Worm (Caenorhabditis elegans) whole organism, late embryonic: ENCODE measurements around the gene C06C6.9.
A peak's percentile ranks its signal among the peaks of the same experiment; 100 is the strongest.

ENCODE experiments used
- C08G9.2 ChIP-seq: sonication (generic microtip); optimal IDR thresholded peaks from 2 replicates; lab custom pipeline; 2016; ENCODE audit warnings: mild to moderate bottlenecking, missing genetic modification characterization, moderate library complexity, missing compliant biosample characterization
- F13H6.1 ChIP-seq: sonication (generic microtip); optimal IDR thresholded peaks from 2 replicates; lab custom pipeline; 2016; ENCODE audit warnings: missing genetic modification characterization, missing compliant biosample characterization
- K02D7.2 ChIP-seq: sonication (generic microtip); optimal IDR thresholded peaks from 2 replicates; lab custom pipeline; 2017; ENCODE audit warnings: mild to moderate bottlenecking, missing genetic modification characterization, missing compliant biosample characterization
- K09A11.1 ChIP-seq: sonication (generic microtip); optimal IDR thresholded peaks from 2 replicates; lab custom pipeline; 2017; ENCODE audit warnings: antibody characterized with exemption, mild to moderate bottlenecking, missing genetic modification characterization, missing compliant biosample characterization; ENCODE audit not compliant: insufficient read depth
- ahr-1 ChIP-seq: sonication (generic microtip); optimal IDR thresholded peaks from 2 replicates; lab custom pipeline; 2016; ENCODE audit warnings: missing genetic modification characterization, missing compliant biosample characterization
- ceh-19 ChIP-seq: fragments of 200-800 bp; sonication (Bioruptor generic); optimal IDR thresholded peaks from 2 replicates; lab custom pipeline; 2018; ENCODE audit warnings: mild to moderate bottlenecking, missing genetic modification characterization, missing compliant biosample characterization
- ceh-2 ChIP-seq: sonication (generic microtip); optimal IDR thresholded peaks from 2 replicates; lab custom pipeline; 2016; ENCODE audit warnings: missing genotype, missing genetic modification characterization, missing compliant biosample characterization
- ceh-22 ChIP-seq: sonication (generic microtip); optimal IDR thresholded peaks from 2 replicates; lab custom pipeline; 2017; ENCODE audit warnings: missing biosample characterization, missing genetic modification characterization
- ceh-24 ChIP-seq: sonication (generic microtip); optimal IDR thresholded peaks from 2 replicates; lab custom pipeline; 2016; ENCODE audit warnings: mild to moderate bottlenecking, missing genetic modification characterization, missing compliant biosample characterization
- ceh-31 ChIP-seq: sonication (generic microtip); optimal IDR thresholded peaks from 2 replicates; lab custom pipeline; 2016; ENCODE audit warnings: missing genetic modification characterization, missing compliant biosample characterization
- ceh-34 ChIP-seq: sonication (generic microtip); optimal IDR thresholded peaks from 2 replicates; lab custom pipeline; 2016; ENCODE audit warnings: mild to moderate bottlenecking, missing genetic modification characterization, missing compliant biosample characterization
- ceh-45 ChIP-seq: fragments of 200-800 bp; sonication (Bioruptor generic); IDR thresholded peaks from 2 replicates; pipeline ENCODE4 v1.3.6; 2022; ENCODE audit warnings: missing genetic modification reagents, missing genetic modification characterization, missing compliant biosample characterization
- ceh-48 ChIP-seq: sonication (generic microtip); optimal IDR thresholded peaks from 2 replicates; lab custom pipeline; 2016; ENCODE audit warnings: missing genetic modification characterization, inconsistent platforms, missing compliant biosample characterization
- ceh-6 ChIP-seq: fragments of 200-800 bp; sonication (Bioruptor generic); optimal IDR thresholded peaks from 2 replicates; lab custom pipeline; 2018; ENCODE audit warnings: mild to moderate bottlenecking, missing genetic modification characterization, missing compliant biosample characterization
- che-1 ChIP-seq: sonication (generic microtip); optimal IDR thresholded peaks from 2 replicates; lab custom pipeline; 2016; ENCODE audit warnings: mild to moderate bottlenecking, missing genetic modification characterization, missing compliant biosample characterization
- dmd-4 ChIP-seq: sonication (generic microtip); optimal IDR thresholded peaks from 2 replicates; lab custom pipeline; 2016; ENCODE audit warnings: borderline replicate concordance, missing genetic modification characterization, missing compliant biosample characterization
- elt-2 ChIP-seq: sonication (generic microtip); optimal IDR thresholded peaks from 2 replicates; lab custom pipeline; 2016; ENCODE audit warnings: missing genetic modification reagents, missing genetic modification characterization, missing compliant biosample characterization
- elt-4 ChIP-seq: sonication (generic microtip); optimal IDR thresholded peaks from 2 replicates; lab custom pipeline; 2016; ENCODE audit warnings: missing genetic modification characterization, missing compliant biosample characterization
- ets-4 ChIP-seq: sonication (generic microtip); optimal IDR thresholded peaks from 2 replicates; lab custom pipeline; 2016; ENCODE audit warnings: missing genetic modification characterization, missing compliant biosample characterization
- eyg-1 ChIP-seq: sonication (generic microtip); optimal IDR thresholded peaks from 2 replicates; lab custom pipeline; 2016; ENCODE audit warnings: missing genotype, missing genetic modification characterization, missing compliant biosample characterization
- fax-1 ChIP-seq: sonication (generic microtip); optimal IDR thresholded peaks from 2 replicates; lab custom pipeline; 2016; ENCODE audit warnings: missing genotype, missing genetic modification characterization, missing compliant biosample characterization
- fkh-6 ChIP-seq: sonication (generic microtip); optimal IDR thresholded peaks from 2 replicates; lab custom pipeline; 2016; ENCODE audit warnings: missing genetic modification characterization, missing compliant biosample characterization
- hlh-13 ChIP-seq: fragments of 200-800 bp; sonication (Bioruptor generic); optimal IDR thresholded peaks from 2 replicates; lab custom pipeline; 2018; ENCODE audit warnings: mild to moderate bottlenecking, missing genetic modification characterization, missing compliant biosample characterization
- hlh-15 ChIP-seq: sonication (generic microtip); optimal IDR thresholded peaks from 2 replicates; lab custom pipeline; 2016; ENCODE audit warnings: missing genetic modification characterization, missing compliant biosample characterization
- hlh-30 ChIP-seq: sonication (generic microtip); optimal IDR thresholded peaks from 2 replicates; lab custom pipeline; 2017; ENCODE audit warnings: antibody characterized with exemption, missing genetic modification characterization, missing compliant biosample characterization; ENCODE audit not compliant: insufficient read depth
- hlh-6 ChIP-seq: sonication (generic microtip); optimal IDR thresholded peaks from 2 replicates; lab custom pipeline; 2016; ENCODE audit warnings: missing genotype, missing genetic modification characterization, missing compliant biosample characterization
- lin-11 ChIP-seq: fragments of 200-800 bp; sonication (Bioruptor generic); optimal IDR thresholded peaks from 2 replicates; lab custom pipeline; 2018; ENCODE audit warnings: mild to moderate bottlenecking, missing genetic modification characterization, missing compliant biosample characterization
- mec-3 ChIP-seq: sonication (generic microtip); optimal IDR thresholded peaks from 2 replicates; lab custom pipeline; 2016; ENCODE audit warnings: borderline replicate concordance, missing genetic modification characterization, missing compliant biosample characterization
- nhr-11 ChIP-seq: fragments of 150-350 bp; optimal IDR thresholded peaks from 2 replicates; lab custom pipeline; 2014; ENCODE audit warnings: missing biosample characterization, missing genetic modification characterization
- nhr-232 ChIP-seq: sonication (generic microtip); optimal IDR thresholded peaks from 2 replicates; lab custom pipeline; 2016; ENCODE audit warnings: missing genetic modification characterization, missing compliant biosample characterization
- npax-4 ChIP-seq: sonication (generic microtip); optimal IDR thresholded peaks from 2 replicates; lab custom pipeline; 2016; ENCODE audit warnings: missing genetic modification characterization, missing compliant biosample characterization
- odd-2 ChIP-seq: sonication (generic microtip); optimal IDR thresholded peaks from 2 replicates; lab custom pipeline; 2017; ENCODE audit warnings: antibody characterized with exemption, mild to moderate bottlenecking, missing genetic modification characterization, missing compliant biosample characterization
- pag-3 ChIP-seq: sonication (generic microtip); optimal IDR thresholded peaks from 2 replicates; lab custom pipeline; 2016; ENCODE audit warnings: missing compliant biosample characterization, missing genetic modification characterization, borderline replicate concordance
- pax-1 ChIP-seq: fragments of 150-350 bp; optimal IDR thresholded peaks from 2 replicates; lab custom pipeline; 2014; ENCODE audit warnings: missing biosample characterization, missing genetic modification characterization
- pros-1 ChIP-seq: fragments of 150-350 bp; optimal IDR thresholded peaks from 2 replicates; lab custom pipeline; 2014; ENCODE audit warnings: missing biosample characterization, missing genetic modification reagents, missing genetic modification characterization
- rnt-1 ChIP-seq: sonication (generic microtip); optimal IDR thresholded peaks from 2 replicates; lab custom pipeline; 2016; ENCODE audit warnings: missing genetic modification characterization, missing compliant biosample characterization
- sox-4 ChIP-seq: sonication (generic microtip); optimal IDR thresholded peaks from 2 replicates; lab custom pipeline; 2017; ENCODE audit warnings: mild to moderate bottlenecking, missing genetic modification characterization, inconsistent platforms, missing compliant biosample characterization
- syd-9 ChIP-seq: sonication (generic microtip); optimal IDR thresholded peaks from 2 replicates; lab custom pipeline; 2016; ENCODE audit warnings: mild to moderate bottlenecking, missing genetic modification characterization, moderate library complexity, missing compliant biosample characterization
- tbx-2 ChIP-seq: sonication (generic microtip); optimal IDR thresholded peaks from 2 replicates; lab custom pipeline; 2016; ENCODE audit warnings: missing genetic modification characterization, missing compliant biosample characterization
- tbx-7 ChIP-seq: sonication (generic microtip); optimal IDR thresholded peaks from 2 replicates; lab custom pipeline; 2016; ENCODE audit warnings: missing genotype, missing genetic modification characterization, missing compliant biosample characterization
- ttx-3 ChIP-seq: sonication (generic microtip); optimal IDR thresholded peaks from 2 replicates; lab custom pipeline; 2016; ENCODE audit warnings: missing genetic modification reagents, missing genetic modification characterization, missing compliant biosample characterization
- unc-3 ChIP-seq, 2 experiments: fragments of 200-800 bp in 1 of 2; sonication (Bioruptor generic) in 1 of 2; sonication (generic microtip) in 1 of 2; conservative IDR thresholded peaks in 1 of 2; optimal IDR thresholded peaks in 1 of 2; 2 replicates each; pipeline versions ENCODE4 v1.3.6 to Lab custom; 2016 to 2022; ENCODE audit warnings: missing compliant biosample characterization in 2 of 2, missing genetic modification characterization in 2 of 2, missing genetic modification reagents in 1 of 2
- unc-42 ChIP-seq: sonication (generic microtip); optimal IDR thresholded peaks from 2 replicates; lab custom pipeline; 2016; ENCODE audit warnings: missing genotype, missing genetic modification characterization, missing compliant biosample characterization
- unc-55 ChIP-seq: sonication (generic microtip); optimal IDR thresholded peaks from 2 replicates; lab custom pipeline; 2017; ENCODE audit warnings: missing biosample characterization, missing genetic modification reagents, missing genetic modification characterization

C06C6.9 gene

DNA sequence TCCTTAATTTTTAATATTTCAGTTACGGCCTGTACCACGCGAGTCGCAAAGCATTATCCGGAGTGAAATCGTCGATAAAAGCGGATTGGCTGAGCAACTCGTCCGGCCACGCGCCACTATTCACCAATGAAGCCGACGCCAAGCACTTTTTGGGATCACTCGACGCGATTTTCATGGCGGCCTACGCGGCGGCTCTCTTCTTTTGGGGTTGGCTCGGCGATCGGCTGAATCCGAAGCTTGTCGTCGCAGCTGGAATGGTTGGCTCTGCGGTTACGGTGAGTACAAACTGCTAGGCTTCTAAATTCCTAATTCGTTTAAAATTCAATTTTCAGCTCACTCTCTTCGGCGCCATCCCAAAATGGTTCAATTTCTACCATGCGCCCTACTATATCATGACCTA, 28.4 kb upstream of the C06C6.9 start:
- TF ChIP-seq C08G9.2 (tag; lab: Kevin White, UChicago) (no peak), hlh-6 (no peak), odd-2 (tag; lab: Kevin White, UChicago) (no peak), ceh-22 (tag; lab: Kevin White, UChicago) (no peak), hlh-30 (tag; lab: Kevin White, UChicago) (no peak), elt-4 (tag; lab: Kevin White, UChicago) (no peak), ceh-24 (no peak), ceh-45 (GFP tag; lab: Robert Waterston, UW) (no peak), unc-42 (tag; lab: Kevin White, UChicago) (no peak), rnt-1 (tag; lab: Kevin White, UChicago) (no peak), hlh-13 (no peak), ceh-2 (tag; lab: Kevin White, UChicago) (no peak), ahr-1 (no peak), ttx-3 (tag; lab: Kevin White, UChicago) (no peak), dmd-4 (tag; lab: Kevin White, UChicago) (no peak)

ce11 chrV:16024300-16024699, 27.7 kb upstream of the C06C6.9 start, which contains the start of gene T10C6.6:
Gene T10C6.6 (plus strand): TSS chrV:16024326.
- TF ChIP-seq elt-2 (tag; lab: Kevin White, UChicago) (peak; percentile 44), syd-9 (tag; lab: Kevin White, UChicago) (no peak), F13H6.1 (tag; lab: Kevin White, UChicago) (no peak), ceh-34 (tag; lab: Kevin White, UChicago) (no peak)

DNA sequence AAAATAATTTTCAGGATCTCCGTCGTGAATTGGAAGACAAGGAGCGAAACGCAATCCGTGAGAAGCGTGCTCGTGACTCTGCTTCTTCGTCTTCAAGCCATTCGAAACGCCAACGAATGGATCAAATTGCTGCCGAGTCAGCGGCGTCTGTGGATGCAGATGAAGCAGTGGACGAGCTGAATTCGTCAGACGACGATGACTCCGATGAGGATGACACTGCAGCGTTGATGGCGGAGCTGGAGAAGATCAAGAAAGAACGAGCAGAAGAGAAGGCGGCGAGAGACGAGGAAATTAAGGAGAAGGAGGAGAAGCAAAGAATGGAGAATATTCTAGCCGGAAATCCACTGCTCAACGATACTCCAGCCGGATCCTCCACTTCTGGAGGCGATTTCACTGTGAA, 27.0 kb upstream of the C06C6.9 start:
- TF ChIP-seq hlh-15 (tag; lab: Kevin White, UChicago): no peak

ce11 chrV:16023051-16023450, 26.5 kb upstream of the C06C6.9 start, which contains the start of gene cwc-15:
Gene cwc-15 (plus strand): TSS chrV:16023351.
- no peak for TF ChIP-seq che-1
- no peak for TF ChIP-seq nhr-232 (tag; lab: Kevin White, UChicago)
- TF ChIP-seq ceh-48 (tag; lab: Kevin White, UChicago): no peak
- TF ChIP-seq K09A11.1: no peak
- no peak for TF ChIP-seq pag-3 (tag; lab: Kevin White, UChicago)
- no peak for TF ChIP-seq hlh-13
- no peak for TF ChIP-seq tbx-7 (tag; lab: Kevin White, UChicago)
- TF ChIP-seq ahr-1: no peak
- TF ChIP-seq ceh-19 (GFP tag; lab: Kevin White, UChicago): no peak
- TF ChIP-seq unc-3 (GFP tag; conservative IDR thresholded peaks at IDR 0.05; lab: Robert Waterston, UW): no peak
- TF ChIP-seq unc-3 (tag; optimal IDR thresholded peaks at IDR 0.05; lab: Kevin White, UChicago): no peak
- no peak for TF ChIP-seq eyg-1
- no peak for TF ChIP-seq mec-3 (tag; lab: Kevin White, UChicago)
- TF ChIP-seq, all 69 proteins: peak for 0

ce11 chrV:16022600-16022999, 26.0 kb upstream of the C06C6.9 start:
- TF ChIP-seq rnt-1 (tag; lab: Kevin White, UChicago) (peak; percentile 28), fax-1 (tag; lab: Kevin White, UChicago) (peak; percentile 43), unc-42 (tag; lab: Kevin White, UChicago) (peak; percentile 58), lin-11 (no peak), ceh-34 (tag; lab: Kevin White, UChicago) (peak; percentile 57), C08G9.2 (tag; lab: Kevin White, UChicago) (peak; percentile 94), ets-4 (tag; lab: Kevin White, UChicago) (peak; percentile 72), tbx-2 (tag; lab: Kevin White, UChicago) (no peak), ceh-48 (tag; lab: Kevin White, UChicago) (peak; percentile 29), unc-55 (GFP tag; lab: Kevin White, UChicago) (no peak), hlh-13 (no peak), npax-4 (tag; lab: Kevin White, UChicago) (no peak), sox-4 (no peak), pax-1 (tag; lab: Kevin White, UChicago) (no peak), hlh-30 (tag; lab: Kevin White, UChicago) (no peak), fkh-6 (tag; lab: Kevin White, UChicago) (no peak), pag-3 (tag; lab: Kevin White, UChicago) (no peak), ceh-22 (tag; lab: Kevin White, UChicago) (no peak), ceh-6 (no peak), K02D7.2 (tag; lab: Kevin White, UChicago) (no peak), nhr-11 (no peak), ahr-1 (no peak), ceh-31 (tag; lab: Kevin White, UChicago) (peak; percentile 93), pros-1 (tag; lab: Kevin White, UChicago) (no peak)
